Fruit fly (Drosophila melanogaster) whole organism, embryonic: ENCODE data around the gene CG10365.
A peak's percentile ranks its signal among the peaks of the same experiment; 100 is the strongest.

ENCODE experiments used
- Dip3 ChIP-seq: fragments of 200-800 bp; sonication (Bioruptor generic); optimal IDR thresholded peaks from 3 replicates; lab custom pipeline; 2016; ENCODE audit warnings: missing biosample characterization, missing genetic modification characterization
- psq ChIP-seq: fragments of 200-800 bp; sonication (Bioruptor generic); optimal IDR thresholded peaks from 2 replicates; lab custom pipeline; 2017; ENCODE audit warnings: missing biosample characterization, missing genetic modification characterization

DNA sequence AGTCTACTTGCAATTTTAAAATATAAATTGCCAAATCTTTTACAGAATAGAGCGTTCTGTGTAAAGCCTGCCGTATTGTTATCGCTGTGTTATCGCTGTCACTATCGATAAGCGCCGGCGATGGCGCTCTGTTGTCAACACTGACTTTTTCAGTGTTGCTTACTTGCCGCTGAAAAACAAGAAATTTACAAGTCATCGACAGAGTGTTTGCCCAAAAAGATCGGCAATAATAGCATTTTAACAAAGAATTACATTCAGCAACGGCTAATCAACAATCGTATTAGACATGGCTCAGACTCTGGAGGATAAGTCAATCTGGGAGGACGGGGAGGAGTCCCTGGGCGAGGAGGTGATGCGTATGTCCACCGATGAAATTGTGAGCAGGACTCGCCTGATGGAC is 29.6 kb downstream of the CG10365 start, which contains the start of the genes RanBP3 and Rpt5:
- TF ChIP-seq psq (GFP tag; lab: Kevin White, UChicago): no peak
- peak; percentile 69 for TF ChIP-seq Dip3
